Fruit fly (Drosophila melanogaster): Measurements from ENCODE around the gene thoc6.

DNA sequence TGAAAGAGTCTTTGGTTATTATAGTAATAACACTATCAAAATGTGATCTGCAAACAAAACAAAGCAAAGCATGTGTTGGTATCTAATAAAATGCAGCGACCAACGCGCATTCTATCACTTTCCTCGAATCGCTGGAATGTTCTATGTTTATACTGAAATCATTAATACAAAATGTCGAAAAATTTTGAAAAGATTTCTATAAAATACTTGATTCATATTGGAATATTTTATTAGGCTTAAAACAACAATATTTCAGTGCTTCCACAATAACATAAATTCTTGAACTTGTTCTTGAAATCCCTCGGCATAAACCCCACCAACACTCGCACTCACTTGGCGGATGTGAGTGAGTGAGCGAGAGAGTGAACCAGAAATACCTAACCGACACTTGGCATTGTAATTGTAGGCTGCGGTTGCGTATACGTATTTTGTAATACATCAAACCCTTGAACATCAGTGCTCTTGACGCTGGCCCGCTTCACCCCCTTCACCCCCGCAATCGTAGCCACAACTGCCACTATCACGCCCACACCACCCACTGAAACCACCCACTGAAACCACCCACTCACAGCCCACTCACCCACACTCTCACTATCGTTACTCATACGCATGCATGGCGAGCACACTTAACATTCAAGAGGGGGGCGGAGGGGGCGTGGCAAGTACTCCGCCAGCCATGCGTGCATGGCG, 29.6 kb upstream of the thoc6 start:
- TF ChIP-seq psq (optimal IDR thresholded peaks at IDR 0.05) (no peak), h (optimal IDR thresholded peaks at IDR 0.05) (no peak), Sin3A (optimal IDR thresholded peaks at IDR 0.05) (no peak), ttk (optimal IDR thresholded peaks at IDR 0.05) (no peak)

All from Kc167 (cell line).